Worm (Caenorhabditis elegans): ENCODE measurements around the gene F54D12.2.

DNA sequence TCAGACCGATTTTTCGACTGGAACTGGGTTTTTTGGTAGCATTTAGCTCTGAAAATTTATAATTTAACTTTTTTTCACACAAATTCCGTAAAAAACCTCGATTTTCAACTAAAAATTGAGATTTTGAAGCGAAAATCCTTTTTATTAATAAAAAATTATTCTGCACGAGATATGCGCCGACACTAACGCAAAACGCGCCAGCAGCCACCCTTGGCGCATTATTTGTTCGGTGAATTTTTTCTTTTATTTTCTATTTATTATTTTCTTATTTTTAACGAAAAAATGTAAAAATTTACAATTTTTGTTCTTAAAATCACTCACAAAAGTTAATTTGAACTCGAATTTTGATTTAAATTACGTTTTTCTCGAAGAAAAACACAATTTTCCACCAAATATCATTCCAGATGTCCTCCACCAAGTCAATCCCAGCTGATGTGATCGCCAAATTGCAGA is 3.7 kb downstream of the F54D12.2 start, which contains the start of gene Y51H7C.7:
- TF ChIP-seq him-1 (tag; optimal IDR thresholded peaks at IDR 0.05) (no peak), dao-5 (tag; optimal IDR thresholded peaks at IDR 0.05) (no peak), W03F9.2 (tag; optimal IDR thresholded peaks at IDR 0.05) (no peak)
